Worm (Caenorhabditis elegans): ENCODE results near the gene inso-1.

The inso-1 gene

DNA sequence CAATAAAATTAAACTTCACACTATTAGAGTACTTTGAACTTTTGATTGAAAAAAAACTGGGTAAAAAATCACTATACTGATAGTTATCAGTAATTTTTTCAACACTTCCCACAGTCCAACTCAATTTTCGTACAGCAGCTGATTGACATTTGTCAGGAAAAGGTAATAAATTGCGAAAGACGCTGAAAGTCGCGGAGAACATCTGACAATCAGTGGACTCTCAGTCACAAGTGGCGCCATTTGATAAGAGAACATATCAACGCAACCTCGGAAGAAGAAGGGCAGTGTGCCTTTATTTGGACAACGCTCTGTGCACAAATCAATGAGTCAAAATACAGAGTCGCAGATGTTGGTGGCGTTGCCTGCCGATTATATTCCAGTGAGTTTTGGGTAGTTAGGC lies 27.4 kb upstream of the inso-1 start, which contains the start of gene C52B11.5:
TSS of gene C52B11.5 (plus strand) at position 250 of the 400 bp plus-strand sequence.
- TF ChIP-seq ets-5 (GFP tag; IDR thresholded peaks at IDR 0.05): no peak
- TF ChIP-seq lir-3 (tag; optimal IDR thresholded peaks at IDR 0.05; ENCODE audit: poor library complexity): no peak
- TF ChIP-seq lin-14 (GFP tag; optimal IDR thresholded peaks at IDR 0.05): peak; percentile 6
- TF ChIP-seq nhr-237 (tag; optimal IDR thresholded peaks at IDR 0.05): no peak
- TF ChIP-seq unc-130 (tag; optimal IDR thresholded peaks at IDR 0.05): no peak
- no peak for TF ChIP-seq sup-37 (GFP tag; optimal IDR thresholded peaks at IDR 0.05)
- no peak for TF ChIP-seq nhr-11 (tag; optimal IDR thresholded peaks at IDR 0.05)
- no peak for TF ChIP-seq Y116A8C.19 (tag; optimal IDR thresholded peaks at IDR 0.05; ENCODE audit: borderline replicate concordance)
- TF ChIP-seq lin-35 (GFP tag; optimal IDR thresholded peaks at IDR 0.05): peak in 1 of 2 experiments; percentile 27
- peak; percentile 89 for TF ChIP-seq pqm-1 (tag; optimal IDR thresholded peaks at IDR 0.05)
- TF ChIP-seq elt-3 (tag; optimal IDR thresholded peaks at IDR 0.05): no peak
- no peak for TF ChIP-seq unc-98 (GFP tag; IDR thresholded peaks at IDR 0.05)
- TF ChIP-seq lin-15B (tag; optimal IDR thresholded peaks at IDR 0.05): no peak
- no peak for TF ChIP-seq nhr-85 (tag)
- TF ChIP-seq elt-2 (tag; optimal IDR thresholded peaks at IDR 0.05): peak; percentile 82
- TF ChIP-seq ztf-11 (tag; optimal IDR thresholded peaks at IDR 0.05): no peak
- no peak for TF ChIP-seq nhr-76 (tag; optimal IDR thresholded peaks at IDR 0.05)
- TF ChIP-seq nhr-19 (GFP tag; conservative IDR thresholded peaks at IDR 0.05): no peak
- no peak for TF ChIP-seq nhr-47 (tag; optimal IDR thresholded peaks at IDR 0.05)
- no peak for TF ChIP-seq ceh-88 (GFP tag; IDR thresholded peaks at IDR 0.05)
- no peak for TF ChIP-seq snpc-4 (tag; optimal IDR thresholded peaks at IDR 0.05)
- no peak for TF ChIP-seq aha-1 (tag; optimal IDR thresholded peaks at IDR 0.05)
- no peak for TF ChIP-seq grh-1 (GFP tag; IDR thresholded peaks at IDR 0.05)
- no peak for TF ChIP-seq nhr-90 (tag; optimal IDR thresholded peaks at IDR 0.05; ENCODE audit: poor library complexity)

- no peak for TF ChIP-seq ztf-4 (tag; optimal IDR thresholded peaks at IDR 0.05)
- no peak for TF ChIP-seq ceh-8 (GFP tag; optimal IDR thresholded peaks at IDR 0.05)
- no peak for TF ChIP-seq lir-3 (tag; optimal IDR thresholded peaks at IDR 0.05; ENCODE audit: poor library complexity)
- TF ChIP-seq ceh-82 (tag; optimal IDR thresholded peaks at IDR 0.05): no peak
- TF ChIP-seq efl-1 (optimal IDR thresholded peaks at IDR 0.05): no peak
- TF ChIP-seq efl-1 (GFP tag; optimal IDR thresholded peaks at IDR 0.05 in 1 of 2): no peak
- no peak for TF ChIP-seq pax-3 (tag; optimal IDR thresholded peaks at IDR 0.05)
- no peak for TF ChIP-seq snu-23 (GFP tag; optimal IDR thresholded peaks at IDR 0.05)
Observed at ce11 chrX:1292894-1293293, 7.1 kb upstream of the inso-1 start.

DNA sequence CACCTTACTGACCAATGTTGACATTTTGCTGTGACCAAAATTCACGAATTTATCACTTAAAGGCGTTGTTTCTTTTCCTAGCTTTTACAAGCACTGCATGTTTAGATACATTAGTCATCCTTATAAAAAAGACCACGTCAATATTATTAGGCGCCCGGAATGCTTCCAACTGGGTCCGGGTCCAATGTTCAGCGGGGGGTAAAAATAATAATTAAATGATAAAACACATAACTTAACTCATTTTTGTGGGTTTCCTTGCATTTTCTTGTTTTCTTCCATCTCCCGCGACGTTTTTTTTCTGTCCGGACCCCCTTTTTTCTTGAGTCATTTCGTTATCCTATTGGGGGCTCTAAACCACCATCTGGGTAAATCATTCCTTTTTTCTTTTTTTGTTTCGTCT lies 6.5 kb upstream of the inso-1 start:
- TF ChIP-seq vab-15 (tag; optimal IDR thresholded peaks at IDR 0.05) (no peak), lin-14 (GFP tag; optimal IDR thresholded peaks at IDR 0.05) (peak; percentile 16)

- peak; percentile 4 for TF ChIP-seq fkh-10 (GFP tag; optimal IDR thresholded peaks at IDR 0.05)
- TF ChIP-seq zip-4 (GFP tag; optimal IDR thresholded peaks at IDR 0.05): no peak
- no peak for TF ChIP-seq C34B4.2 (tag; optimal IDR thresholded peaks at IDR 0.05)
- TF ChIP-seq elt-3 (tag; optimal IDR thresholded peaks at IDR 0.05): no peak
- peak; percentile 51 for TF ChIP-seq lin-14 (GFP tag; optimal IDR thresholded peaks at IDR 0.05)
- TF ChIP-seq unc-86 (tag; optimal IDR thresholded peaks at IDR 0.05): no peak
- no peak for TF ChIP-seq pax-3 (tag; optimal IDR thresholded peaks at IDR 0.05)
- TF ChIP-seq egl-13 (tag; optimal IDR thresholded peaks at IDR 0.05): no peak
- TF ChIP-seq C04F5.9 (tag; optimal IDR thresholded peaks at IDR 0.05): no peak
- no peak for TF ChIP-seq ama-1 (optimal IDR thresholded peaks at IDR 0.05)
- TF ChIP-seq dsc-1 (tag; optimal IDR thresholded peaks at IDR 0.05): no peak
Observed at ce11 chrX:1294607-1295303, 5.2 kb upstream of the inso-1 start, which contains the start of gene dop-4. Gene dop-4 (plus strand): TSS chrX:1295253.

Measured in whole organism, L1 larva.